Fruit fly (Drosophila melanogaster) whole organism, embryonic: ENCODE results near the gene Trpgamma.

ENCODE experiments used
- CG10366 ChIP-seq: fragments of 200-800 bp; sonication (Bioruptor generic); IDR thresholded peaks from 2 replicates; pipeline ENCODE4 v1.3.6; 2022; ENCODE audit warnings: missing biosample characterization, missing genetic modification characterization
- CG10462 ChIP-seq: fragments of 200-800 bp; sonication (Bioruptor generic); optimal IDR thresholded peaks from 2 replicates; lab custom pipeline; 2016; ENCODE audit warnings: missing biosample characterization, missing genetic modification characterization
- CG11456 ChIP-seq: fragments of 200-800 bp; sonication (Bioruptor generic); IDR thresholded peaks from 3 replicates; pipeline ENCODE4 v1.3.6; 2022; ENCODE audit warnings: missing biosample characterization, missing genetic modification characterization
- CG12659 ChIP-seq: fragments of 200-800 bp; sonication (Bioruptor generic); optimal IDR thresholded peaks from 3 replicates; lab custom pipeline; 2017; ENCODE audit warnings: mild to moderate bottlenecking, missing biosample characterization, missing genetic modification reagents, missing genetic modification characterization
- CG15696 ChIP-seq: fragments of 200-800 bp; sonication (Bioruptor generic); optimal IDR thresholded peaks from 2 replicates; lab custom pipeline; 2019; ENCODE audit warnings: missing biosample characterization, mild to moderate bottlenecking, missing genetic modification characterization, moderate library complexity
- CG16813 ChIP-seq: fragments of 200-800 bp; sonication (Bioruptor generic); IDR thresholded peaks from 3 replicates; pipeline ENCODE4 v1.3.6; 2022; ENCODE audit warnings: missing biosample characterization, missing genetic modification characterization; ENCODE audit not compliant: partially characterized antibody
- CG16815 ChIP-seq: fragments of 200-800 bp; sonication (Bioruptor generic); optimal IDR thresholded peaks from 3 replicates; lab custom pipeline; 2017; ENCODE audit warnings: missing biosample characterization, mild to moderate bottlenecking, missing genetic modification characterization
- CG2116 ChIP-seq: fragments of 200-800 bp; sonication (Bioruptor generic); optimal IDR thresholded peaks from 3 replicates; lab custom pipeline; 2018; ENCODE audit warnings: missing biosample characterization, mild to moderate bottlenecking, missing genetic modification characterization
- CG2678 ChIP-seq: fragments of 200-800 bp; sonication (Bioruptor generic); optimal IDR thresholded peaks from 3 replicates; lab custom pipeline; 2019; ENCODE audit warnings: missing biosample characterization, mild to moderate bottlenecking, missing genetic modification characterization, moderate library complexity
- CG2712 ChIP-seq: fragments of 200-800 bp; optimal IDR thresholded peaks from 3 replicates; lab custom pipeline; 2019; ENCODE audit warnings: missing biosample characterization, mild to moderate bottlenecking, missing genetic modification characterization, moderate library complexity
- CG43689 ChIP-seq: fragments of 200-800 bp; sonication (Bioruptor generic); IDR thresholded peaks from 2 replicates; pipeline ENCODE4 v1.3.6; 2022; ENCODE audit warnings: missing biosample characterization, missing genetic modification characterization
- CG6683 ChIP-seq: fragments of 200-800 bp; sonication (Bioruptor generic); optimal IDR thresholded peaks from 2 replicates; lab custom pipeline; 2017; ENCODE audit warnings: missing biosample characterization, mild to moderate bottlenecking, missing genetic modification characterization, missing genetic modification reagents
- CG7271 ChIP-seq: fragments of 200-800 bp; sonication (Bioruptor generic); optimal IDR thresholded peaks from 2 replicates; lab custom pipeline; 2018; ENCODE audit warnings: missing biosample characterization, mild to moderate bottlenecking, missing genetic modification characterization, moderate library complexity
- CG9437 ChIP-seq: fragments of 200-800 bp; sonication (Bioruptor generic); optimal IDR thresholded peaks from 2 replicates; lab custom pipeline; 2018; ENCODE audit warnings: missing biosample characterization, mild to moderate bottlenecking, missing genetic modification characterization
- CG9727 ChIP-seq: fragments of 200-800 bp; sonication (Bioruptor generic); optimal IDR thresholded peaks from 3 replicates; lab custom pipeline; 2017; ENCODE audit warnings: missing biosample characterization, mild to moderate bottlenecking, missing genetic modification characterization
- Camta ChIP-seq: fragments of 200-800 bp; sonication (Bioruptor generic); optimal IDR thresholded peaks from 2 replicates; lab custom pipeline; 2016; ENCODE audit warnings: missing biosample characterization, missing genetic modification characterization
- CoRest ChIP-seq: fragments of 200-800 bp; sonication (Bioruptor generic); optimal IDR thresholded peaks from 3 replicates; lab custom pipeline; 2018; ENCODE audit warnings: missing biosample characterization, mild to moderate bottlenecking, missing genetic modification characterization, moderate library complexity
- Deaf1 ChIP-seq: fragments of 200-800 bp; optimal IDR thresholded peaks from 3 replicates; lab custom pipeline; 2019; ENCODE audit warnings: missing biosample characterization, mild to moderate bottlenecking, missing genetic modification characterization, moderate library complexity
- Dfd ChIP-seq, 2 experiments: fragments of >200 bp; optimal IDR thresholded peaks; 2 replicates each; lab custom pipeline; 2017; ENCODE audit warnings: missing biosample characterization in 2 of 2, missing genetic modification characterization in 2 of 2
- GATAe ChIP-seq: fragments of 200-800 bp; sonication (Bioruptor generic); conservative IDR thresholded peaks from 2 replicates; pipeline ENCODE4 v1.3.6; 2022; ENCODE audit warnings: missing biosample characterization, missing genetic modification characterization
- HLH54F ChIP-seq: fragments of 200-800 bp; sonication (Bioruptor generic); optimal IDR thresholded peaks from 3 replicates; lab custom pipeline; 2016; ENCODE audit warnings: missing biosample characterization, missing genetic modification characterization
- Hr3 ChIP-seq: fragments of 200-800 bp; sonication (Bioruptor generic); optimal IDR thresholded peaks from 3 replicates; lab custom pipeline; 2016; ENCODE audit warnings: missing biosample characterization, missing genetic modification characterization
- Med ChIP-seq: fragments of 200-800 bp; sonication (Bioruptor generic); peaks from one replicate; lab custom pipeline; 2016; ENCODE audit warnings: missing biosample characterization, missing genetic modification characterization, mild to moderate bottlenecking, inconsistent platforms, moderate library complexity
- Myb ChIP-seq: fragments of 200-800 bp; sonication (Bioruptor generic); optimal IDR thresholded peaks from 2 replicates; lab custom pipeline; 2016; ENCODE audit warnings: missing biosample characterization, missing genetic modification characterization
- Nf-YC ChIP-seq: fragments of 200-800 bp; optimal IDR thresholded peaks from 3 replicates; lab custom pipeline; 2019; ENCODE audit warnings: missing biosample characterization, mild to moderate bottlenecking, missing genetic modification characterization, moderate library complexity
- Sry-β ChIP-seq: fragments of 200-800 bp; sonication (Bioruptor generic); optimal IDR thresholded peaks from 2 replicates; lab custom pipeline; 2018; ENCODE audit warnings: missing biosample characterization, mild to moderate bottlenecking, missing genetic modification characterization, moderate library complexity
- Xbp1 ChIP-seq: fragments of 200-800 bp; sonication (Bioruptor generic); optimal IDR thresholded peaks from 3 replicates; lab custom pipeline; 2016; ENCODE audit warnings: missing biosample characterization, mild to moderate bottlenecking, missing genetic modification characterization
- ase ChIP-seq: fragments of 200-800 bp; sonication (Bioruptor generic); IDR thresholded peaks from 3 replicates; pipeline ENCODE4 v1.3.6; 2022; ENCODE audit warnings: missing biosample characterization, missing genetic modification characterization
- bbx ChIP-seq: fragments of 200-800 bp; sonication (Bioruptor generic); IDR thresholded peaks from 2 replicates; pipeline ENCODE4 v1.3.6; 2022; ENCODE audit warnings: missing biosample characterization, missing genetic modification characterization; ENCODE audit not compliant: partially characterized antibody
- cato ChIP-seq: fragments of 200-800 bp; sonication (Bioruptor generic); optimal IDR thresholded peaks from 2 replicates; lab custom pipeline; 2016; ENCODE audit warnings: missing biosample characterization, missing genetic modification characterization, borderline replicate concordance
- dati ChIP-seq: fragments of 200-800 bp; sonication (Bioruptor generic); IDR thresholded peaks from 2 replicates; pipeline ENCODE4 v1.3.6; 2022; ENCODE audit warnings: missing biosample characterization, missing genetic modification characterization
- dysf ChIP-seq: fragments of 200-800 bp; sonication (Bioruptor generic); IDR thresholded peaks from 3 replicates; pipeline ENCODE4 v1.3.6; 2022; ENCODE audit warnings: missing biosample characterization, missing genetic modification characterization
- exex ChIP-seq: fragments of 200-800 bp; sonication (Bioruptor generic); optimal IDR thresholded peaks from 4 replicates; lab custom pipeline; 2018; ENCODE audit warnings: missing biosample characterization, mild to moderate bottlenecking, missing genetic modification characterization, moderate library complexity
- fru ChIP-seq: fragments of >200 bp; optimal IDR thresholded peaks from 2 replicates; lab custom pipeline; 2017
- gcm2 ChIP-seq: fragments of 200-800 bp; sonication (Bioruptor generic); optimal IDR thresholded peaks from 2 replicates; lab custom pipeline; 2016; ENCODE audit warnings: missing biosample characterization, missing genetic modification characterization
- gro ChIP-seq: fragments of 200-800 bp; sonication (Bioruptor generic); optimal IDR thresholded peaks from 2 replicates; lab custom pipeline; 2016; ENCODE audit warnings: missing biosample characterization, missing genetic modification characterization
- her ChIP-seq: fragments of 200-800 bp; sonication (Bioruptor generic); optimal IDR thresholded peaks from 2 replicates; lab custom pipeline; 2016; ENCODE audit warnings: missing biosample characterization, missing genetic modification characterization
- ind ChIP-seq: fragments of 200-800 bp; sonication (Bioruptor generic); optimal IDR thresholded peaks from 3 replicates; lab custom pipeline; 2016; ENCODE audit warnings: missing biosample characterization, missing genetic modification characterization
- mam ChIP-seq: fragments of 200-800 bp; sonication (Bioruptor generic); optimal IDR thresholded peaks from 3 replicates; lab custom pipeline; 2016; ENCODE audit warnings: missing biosample characterization, missing genetic modification characterization
- pho ChIP-seq: fragments of 200-800 bp; sonication (Bioruptor generic); optimal IDR thresholded peaks from 2 replicates; lab custom pipeline; 2016; ENCODE audit warnings: missing biosample characterization, missing genetic modification characterization
- ro ChIP-seq: fragments of 200-800 bp; sonication (Bioruptor generic); IDR thresholded peaks from 2 replicates; pipeline ENCODE4 v1.3.6; 2022; ENCODE audit warnings: missing biosample characterization, missing genetic modification characterization
- salm ChIP-seq: fragments of 200-800 bp; sonication (Bioruptor generic); optimal IDR thresholded peaks from 2 replicates; lab custom pipeline; 2018; ENCODE audit warnings: missing biosample characterization, mild to moderate bottlenecking, missing genetic modification characterization
- sd ChIP-seq: fragments of 200-800 bp; sonication (Bioruptor generic); optimal IDR thresholded peaks from 3 replicates; lab custom pipeline; 2018; ENCODE audit warnings: missing biosample characterization, mild to moderate bottlenecking, missing genetic modification characterization, moderate library complexity
- seq ChIP-seq: fragments of 200-800 bp; sonication (Bioruptor generic); IDR thresholded peaks from 2 replicates; pipeline ENCODE4 v1.3.6; 2022; ENCODE audit warnings: missing biosample characterization, missing genetic modification characterization
- tgo ChIP-seq: fragments of 200-800 bp; sonication (Bioruptor generic); IDR thresholded peaks from 3 replicates; pipeline ENCODE4 v1.3.6; 2022; ENCODE audit warnings: missing biosample characterization, missing genetic modification characterization
- trem ChIP-seq: fragments of 200-800 bp; optimal IDR thresholded peaks from 3 replicates; lab custom pipeline; 2019; ENCODE audit warnings: missing biosample characterization, mild to moderate bottlenecking, missing genetic modification characterization, moderate library complexity
- ttk ChIP-seq: fragments of 200-800 bp; sonication (Bioruptor generic); IDR thresholded peaks from 2 replicates; pipeline ENCODE4 v2.1.2; 2022; ENCODE audit warnings: missing biosample characterization, missing genetic modification characterization
- twi ChIP-seq: fragments of 200-800 bp; optimal IDR thresholded peaks from 2 replicates; lab custom pipeline; 2019; ENCODE audit warnings: missing biosample characterization, mild to moderate bottlenecking, missing genetic modification characterization, moderate library complexity
- unc-4 ChIP-seq: fragments of 200-800 bp; sonication (Bioruptor generic); IDR thresholded peaks from 2 replicates; pipeline ENCODE4 v1.3.6; 2022; ENCODE audit warnings: missing biosample characterization, missing genetic modification characterization; ENCODE audit not compliant: partially characterized antibody
- zfh1 ChIP-seq: fragments of 200-800 bp; sonication (Bioruptor generic); IDR thresholded peaks from 3 replicates; pipeline ENCODE4 v1.3.6; 2022; ENCODE audit warnings: missing biosample characterization, missing genetic modification characterization
- zfh2 ChIP-seq: fragments of 200-800 bp; sonication (Bioruptor generic); optimal IDR thresholded peaks from 2 replicates; lab custom pipeline; 2016; ENCODE audit warnings: missing biosample characterization, missing genetic modification characterization

Trpgamma gene

dm6 chr2L:16643961-16644360 is 32.5 kb downstream of the Trpgamma start (continued):
- TF ChIP-seq zfh2 (GFP tag; lab: Kevin White, UChicago) (peak; percentile 37), CG10366 (GFP tag; lab: Robert Waterston, UW) (peak; percentile 35; the same call in 1 of the 2 replicates), dati (GFP tag; lab: Robert Waterston, UW) (no peak), salm (tag; lab: Kevin White, UChicago) (peak; percentile 58), tgo (GFP tag; lab: Robert Waterston, UW) (peak; percentile 47; the same call in 2 of the 3 replicates), CG9727 (GFP tag; lab: Kevin White, UChicago) (peak; percentile 54), fru (lab: Kevin White, UChicago) (no peak), CG6683 (GFP tag; lab: Kevin White, UChicago) (peak; percentile 47), CG7271 (peak; percentile 46), CG9437 (peak; percentile 48), CG10462 (no peak), GATAe (no peak), seq (peak; percentile 36; the same call in 1 of the 2 replicates), Xbp1 (GFP tag; lab: Kevin White, UChicago) (peak; percentile 58), ttk (GFP tag; lab: Robert Waterston, UW) (peak; percentile 60; the same call in 1 of the 2 replicates), exex (tag; lab: Kevin White, UChicago) (peak; percentile 12), Sry-β (GFP tag; lab: Kevin White, UChicago) (no peak), Dfd (GFP tag; optimal IDR thresholded peaks at IDR 0.05; lab: Kevin White, UChicago) (no peak), ro (GFP tag; lab: Robert Waterston, UW) (no peak), ase (GFP tag; lab: Robert Waterston, UW) (no peak), Deaf1 (tag; lab: Kevin White, UChicago) (peak; percentile 9), ind (GFP tag; lab: Kevin White, UChicago) (peak; percentile 70), CG43689 (GFP tag; lab: Robert Waterston, UW) (0 out of 2 replicates have a peak, but pooled peaks have one; percentile 29), CG12659 (GFP tag; lab: Kevin White, UChicago) (peak; percentile 54), mam (GFP tag; lab: Kevin White, UChicago) (peak; percentile 16), zfh1 (GFP tag; lab: Robert Waterston, UW) (peak; percentile 51; the same call in 1 of the 3 replicates), unc-4 (GFP tag; lab: Robert Waterston, UW) (no peak), HLH54F (peak; percentile 30), Nf-YC (tag; lab: Kevin White, UChicago) (no peak), gro (GFP tag; lab: Kevin White, UChicago) (no peak), CG2678 (tag; lab: Kevin White, UChicago) (peak; percentile 80), CG16815 (GFP tag; lab: Kevin White, UChicago) (peak; percentile 41), bbx (GFP tag; lab: Robert Waterston, UW) (no peak), Med (GFP tag; lab: Kevin White, UChicago) (peak; percentile 87), CG15696 (tag; lab: Kevin White, UChicago) (peak; percentile 49), dysf (GFP tag; lab: Robert Waterston, UW) (peak; percentile 72), Camta (GFP tag; lab: Kevin White, UChicago) (peak; percentile 14), Hr3 (GFP tag; lab: Kevin White, UChicago) (peak; percentile 52), her (GFP tag; lab: Kevin White, UChicago) (no peak), CoRest (peak; percentile 62), twi (tag; lab: Kevin White, UChicago) (no peak), cato (peak; percentile 11), trem (peak; percentile 0), pho (GFP tag; lab: Kevin White, UChicago) (peak; percentile 31), Myb (GFP tag; lab: Kevin White, UChicago) (peak; percentile 53), sd (no peak), CG2712 (tag; lab: Kevin White, UChicago) (peak; percentile 57), CG16813 (GFP tag; lab: Robert Waterston, UW) (no peak), CG2116 (peak; percentile 5), CG11456 (GFP tag; lab: Robert Waterston, UW) (no peak), gcm2 (GFP tag; lab: Kevin White, UChicago) (no peak)
